Fruit fly (Drosophila melanogaster) whole organism, embryonic: ENCODE results near the gene ova.

Experiments used
- Bdp1 ChIP-seq: fragments of 200-800 bp; sonication (Bioruptor generic); optimal IDR thresholded peaks from 3 replicates; lab custom pipeline; 2016; ENCODE audit warnings: missing biosample characterization, missing genetic modification characterization
- Blimp-1 ChIP-seq: fragments of 200-800 bp; sonication (Bioruptor generic); optimal IDR thresholded peaks from 3 replicates; lab custom pipeline; 2018; ENCODE audit warnings: missing biosample characterization, missing genetic modification characterization, mild to moderate bottlenecking, moderate library complexity, missing genetic modification reagents
- CG10565 ChIP-seq: fragments of 200-800 bp; sonication (Bioruptor generic); optimal IDR thresholded peaks from 3 replicates; lab custom pipeline; 2016; ENCODE audit warnings: missing biosample characterization, mild to moderate bottlenecking, missing genetic modification characterization
- CG10979 ChIP-seq: fragments of 200-800 bp; sonication (Bioruptor generic); optimal IDR thresholded peaks from 2 replicates; lab custom pipeline; 2018; ENCODE audit warnings: missing biosample characterization, mild to moderate bottlenecking, missing genetic modification characterization, moderate library complexity
- CG11398 ChIP-seq: fragments of 200-800 bp; sonication (Bioruptor generic); optimal IDR thresholded peaks from 2 replicates; lab custom pipeline; 2016; ENCODE audit warnings: missing biosample characterization, missing genetic modification characterization
- CG13296 ChIP-seq: fragments of 200-800 bp; sonication (Bioruptor generic); optimal IDR thresholded peaks from 3 replicates; lab custom pipeline; 2018; ENCODE audit warnings: missing biosample characterization, mild to moderate bottlenecking, missing genetic modification characterization
- CG14667 ChIP-seq: fragments of 200-800 bp; sonication (Bioruptor generic); IDR thresholded peaks from 2 replicates; pipeline ENCODE4 v1.3.6; 2022; ENCODE audit warnings: missing biosample characterization, missing genetic modification characterization
- CG1647 ChIP-seq: fragments of 200-800 bp; sonication (Bioruptor generic); optimal IDR thresholded peaks from 3 replicates; lab custom pipeline; 2016; ENCODE audit warnings: missing biosample characterization, missing genetic modification characterization
- CG16863 ChIP-seq: fragments of 200-800 bp; sonication (Bioruptor generic); optimal IDR thresholded peaks from 3 replicates; lab custom pipeline; 2016; ENCODE audit warnings: missing biosample characterization, missing genetic modification characterization
- CG30020 ChIP-seq: fragments of 200-800 bp; optimal IDR thresholded peaks from 2 replicates; lab custom pipeline; 2019; ENCODE audit warnings: missing biosample characterization, mild to moderate bottlenecking, missing genetic modification characterization, moderate library complexity
- CG31365 ChIP-seq: fragments of 200-800 bp; sonication (Bioruptor generic); optimal IDR thresholded peaks from 2 replicates; lab custom pipeline; 2018; ENCODE audit warnings: missing biosample characterization, mild to moderate bottlenecking, missing genetic modification characterization
- CG3281 ChIP-seq: fragments of 200-800 bp; sonication (Bioruptor generic); optimal IDR thresholded peaks from 3 replicates; lab custom pipeline; 2017; ENCODE audit warnings: missing biosample characterization, mild to moderate bottlenecking, missing genetic modification characterization
- CG6175 ChIP-seq: fragments of 200-800 bp; sonication (Bioruptor generic); IDR thresholded peaks from 3 replicates; pipeline ENCODE4 v1.3.6; 2022; ENCODE audit warnings: missing biosample characterization, missing genetic modification characterization
- CG6689 ChIP-seq: fragments of 200-800 bp; sonication (Bioruptor generic); IDR thresholded peaks from 2 replicates; pipeline ENCODE4 v1.3.6; 2022; ENCODE audit warnings: missing biosample characterization, missing genetic modification characterization
- CG7987 ChIP-seq: fragments of 200-800 bp; sonication (Bioruptor generic); optimal IDR thresholded peaks from 2 replicates; lab custom pipeline; 2018; ENCODE audit warnings: missing biosample characterization, mild to moderate bottlenecking, missing genetic modification characterization, moderate library complexity
- CG8388 ChIP-seq: fragments of 200-800 bp; sonication (Bioruptor generic); optimal IDR thresholded peaks from 2 replicates; lab custom pipeline; 2019; ENCODE audit warnings: missing biosample characterization, mild to moderate bottlenecking, missing genetic modification characterization, moderate library complexity
- D19B ChIP-seq: fragments of 200-800 bp; sonication (Bioruptor generic); optimal IDR thresholded peaks from 2 replicates; lab custom pipeline; 2017; ENCODE audit warnings: missing biosample characterization, mild to moderate bottlenecking, missing genetic modification characterization
- Dip3 ChIP-seq: fragments of 200-800 bp; sonication (Bioruptor generic); optimal IDR thresholded peaks from 3 replicates; lab custom pipeline; 2016; ENCODE audit warnings: missing biosample characterization, missing genetic modification characterization
- HmgZ ChIP-seq: fragments of 200-800 bp; sonication (Bioruptor generic); optimal IDR thresholded peaks from 2 replicates; lab custom pipeline; 2018; ENCODE audit warnings: missing biosample characterization, mild to moderate bottlenecking, missing genetic modification characterization
- Lhr ChIP-seq: fragments of 200-800 bp; sonication (Bioruptor generic); optimal IDR thresholded peaks from 3 replicates; lab custom pipeline; 2017; ENCODE audit warnings: mild to moderate bottlenecking, missing biosample characterization, missing genetic modification reagents, missing genetic modification characterization
- MBD-R2 ChIP-seq: fragments of 200-800 bp; sonication (Bioruptor generic); IDR thresholded peaks from 2 replicates; pipeline ENCODE4 v1.3.6; 2022; ENCODE audit warnings: missing biosample characterization, missing genetic modification characterization
- MTF-1 ChIP-seq: fragments of 200-800 bp; sonication (Bioruptor generic); optimal IDR thresholded peaks from 2 replicates; lab custom pipeline; 2018; ENCODE audit warnings: missing biosample characterization, mild to moderate bottlenecking, missing genetic modification characterization, borderline replicate concordance
- Mrtf ChIP-seq: fragments of 200-800 bp; sonication (Bioruptor generic); IDR thresholded peaks from 3 replicates; pipeline ENCODE4 v1.3.6; 2022; ENCODE audit warnings: missing biosample characterization, missing genetic modification characterization
- Nf-YC ChIP-seq: fragments of 200-800 bp; optimal IDR thresholded peaks from 3 replicates; lab custom pipeline; 2019; ENCODE audit warnings: missing biosample characterization, mild to moderate bottlenecking, missing genetic modification characterization, moderate library complexity
- Oaz ChIP-seq: fragments of 200-800 bp; sonication (Bioruptor generic); IDR thresholded peaks from 2 replicates; pipeline ENCODE4 v1.3.6; 2022; ENCODE audit warnings: missing biosample characterization, missing genetic modification characterization
- Poxn ChIP-seq: fragments of 200-800 bp; sonication (Bioruptor generic); IDR thresholded peaks from 2 replicates; pipeline ENCODE4 v1.3.6; 2022; ENCODE audit warnings: missing biosample characterization, missing genetic modification characterization
- TFAM ChIP-seq: fragments of 200-800 bp; sonication (Bioruptor generic); optimal IDR thresholded peaks from 2 replicates; lab custom pipeline; 2017; ENCODE audit warnings: missing biosample characterization, missing genetic modification characterization, inconsistent platforms
- ac ChIP-seq: fragments of 200-800 bp; sonication (Bioruptor generic); optimal IDR thresholded peaks from 3 replicates; lab custom pipeline; 2017; ENCODE audit warnings: missing biosample characterization, mild to moderate bottlenecking, missing genetic modification characterization
- amos ChIP-seq: fragments of 200-800 bp; sonication (Bioruptor generic); IDR thresholded peaks from 2 replicates; pipeline ENCODE4 v1.3.6; 2022; ENCODE audit warnings: missing biosample characterization, missing genetic modification characterization; ENCODE audit not compliant: partially characterized antibody
- ato ChIP-seq: fragments of 200-800 bp; sonication (Bioruptor generic); IDR thresholded peaks from 2 replicates; pipeline ENCODE4 v1.3.6; 2022; ENCODE audit warnings: missing biosample characterization, missing genetic modification characterization; ENCODE audit not compliant: partially characterized antibody
- bigmax ChIP-seq: fragments of 200-800 bp; sonication (Bioruptor generic); optimal IDR thresholded peaks from 2 replicates; lab custom pipeline; 2018; ENCODE audit warnings: missing biosample characterization, mild to moderate bottlenecking, missing genetic modification characterization
- chif ChIP-seq, 2 experiments: fragments of 200-800 bp; sonication (Bioruptor generic); optimal IDR thresholded peaks; 3 replicates each; lab custom pipeline; 2016; ENCODE audit warnings: missing biosample characterization in 2 of 2, missing genetic modification characterization in 2 of 2
- dan ChIP-seq: fragments of 200-800 bp; sonication (Bioruptor generic); IDR thresholded peaks from 2 replicates; pipeline ENCODE4 v1.3.6; 2022; ENCODE audit warnings: missing biosample characterization, missing genetic modification characterization
- dati ChIP-seq: fragments of 200-800 bp; sonication (Bioruptor generic); IDR thresholded peaks from 2 replicates; pipeline ENCODE4 v1.3.6; 2022; ENCODE audit warnings: missing biosample characterization, missing genetic modification characterization
- fru ChIP-seq: fragments of >200 bp; optimal IDR thresholded peaks from 2 replicates; lab custom pipeline; 2017
- knrl ChIP-seq: fragments of 200-800 bp; sonication (Bioruptor generic); IDR thresholded peaks from 3 replicates; pipeline ENCODE4 v1.3.6; 2022; ENCODE audit warnings: missing biosample characterization, missing genetic modification characterization; ENCODE audit not compliant: partially characterized antibody
- lola ChIP-seq, 3 experiments: fragments of >200 bp in 2 of 3; fragments of 200-800 bp in 1 of 3; sonication (Bioruptor generic) in 1 of 3; optimal IDR thresholded peaks; 2 replicates each; lab custom pipeline; 2017 to 2019; ENCODE audit warnings: missing biosample characterization in 3 of 3, missing genetic modification characterization in 3 of 3, mild to moderate bottlenecking in 1 of 3, moderate library complexity in 1 of 3
- nerfin-1 ChIP-seq: fragments of 200-800 bp; sonication (Bioruptor generic); optimal IDR thresholded peaks from 3 replicates; lab custom pipeline; 2019; ENCODE audit warnings: missing biosample characterization, mild to moderate bottlenecking, missing genetic modification characterization, moderate library complexity
- prd ChIP-seq, 3 experiments: fragments of >200 bp in 2 of 3; fragments of 200-800 bp in 1 of 3; sonication (Bioruptor generic) in 1 of 3; optimal IDR thresholded peaks in 2 of 3; IDR thresholded peaks in 1 of 3; 2 replicates in 2 of 3; 3 replicates in 1 of 3; pipeline versions ENCODE4 v1.3.6 to Lab custom; 2017 to 2022; ENCODE audit warnings: missing biosample characterization in 1 of 3, missing genetic modification characterization in 1 of 3
- repo ChIP-seq: fragments of 200-800 bp; sonication (Bioruptor generic); optimal IDR thresholded peaks from 2 replicates; lab custom pipeline; 2016; ENCODE audit warnings: missing biosample characterization, missing genetic modification characterization
- scrt ChIP-seq: fragments of 200-800 bp; sonication (Bioruptor generic); optimal IDR thresholded peaks from 2 replicates; lab custom pipeline; 2018; ENCODE audit warnings: missing biosample characterization, mild to moderate bottlenecking, missing genetic modification characterization, moderate library complexity
- seq ChIP-seq: fragments of 200-800 bp; sonication (Bioruptor generic); IDR thresholded peaks from 2 replicates; pipeline ENCODE4 v1.3.6; 2022; ENCODE audit warnings: missing biosample characterization, missing genetic modification characterization
- sim ChIP-seq: fragments of 200-800 bp; sonication (Bioruptor generic); IDR thresholded peaks from 2 replicates; pipeline ENCODE4 v1.3.6; 2022; ENCODE audit warnings: missing biosample characterization, missing genetic modification characterization
- sisA ChIP-seq: fragments of 200-800 bp; sonication (Bioruptor generic); IDR thresholded peaks from 2 replicates; pipeline ENCODE4 v1.3.6; 2022; ENCODE audit warnings: missing biosample characterization, missing genetic modification characterization
- stwl ChIP-seq: fragments of 200-800 bp; sonication (Bioruptor generic); optimal IDR thresholded peaks from 3 replicates; lab custom pipeline; 2018; ENCODE audit warnings: missing biosample characterization, mild to moderate bottlenecking, missing genetic modification characterization, moderate library complexity
- sug ChIP-seq: fragments of 200-800 bp; optimal IDR thresholded peaks from 2 replicates; lab custom pipeline; 2019; ENCODE audit warnings: missing biosample characterization, mild to moderate bottlenecking, missing genetic modification characterization, moderate library complexity
- tna ChIP-seq: fragments of 200-800 bp; sonication (Bioruptor generic); IDR thresholded peaks from 2 replicates; pipeline ENCODE4 v1.3.6; 2022; ENCODE audit warnings: missing biosample characterization, missing genetic modification characterization; ENCODE audit not compliant: partially characterized antibody
- trh ChIP-seq: fragments of 200-800 bp; sonication (Bioruptor generic); optimal IDR thresholded peaks from 2 replicates; lab custom pipeline; 2016; ENCODE audit warnings: missing biosample characterization, missing genetic modification characterization
- tup ChIP-seq: fragments of 200-800 bp; sonication (Bioruptor generic); optimal IDR thresholded peaks from 2 replicates; lab custom pipeline; 2016; ENCODE audit warnings: missing biosample characterization, mild to moderate bottlenecking, missing genetic modification characterization, moderate library complexity
- vnd ChIP-seq: fragments of 200-800 bp; sonication (Bioruptor generic); IDR thresholded peaks from 3 replicates; pipeline ENCODE4 v1.3.6; 2022; ENCODE audit warnings: missing biosample characterization, missing genetic modification characterization; ENCODE audit not compliant: partially characterized antibody
- wdn ChIP-seq: fragments of 200-800 bp; sonication (Bioruptor generic); IDR thresholded peaks from 2 replicates; pipeline ENCODE4 v1.3.6; 2022; ENCODE audit warnings: missing biosample characterization, missing genetic modification characterization

The ova gene

dm6 chr2L:10278658-10279057, 47.2 kb upstream of the ova start, which contains the start of gene Utx (continued):
- TF ChIP-seq Oaz (GFP tag; lab: Robert Waterston, UW) (no peak), MTF-1 (GFP tag; lab: Kevin White, UChicago) (no peak), Mrtf (GFP tag; lab: Robert Waterston, UW) (no peak), nerfin-1 (no peak), sug (tag; lab: Kevin White, UChicago) (no peak), lola (GFP tag; optimal IDR thresholded peaks at IDR 0.05; lab: Kevin White, UChicago) (no peak), dan (GFP tag; lab: Robert Waterston, UW) (no peak), ac (GFP tag; lab: Kevin White, UChicago) (no peak), Lhr (GFP tag; lab: Kevin White, UChicago) (no peak), wdn (GFP tag; lab: Robert Waterston, UW) (no peak), Nf-YC (tag; lab: Kevin White, UChicago) (no peak), CG3281 (no peak), ato (GFP tag; lab: Robert Waterston, UW) (peak; percentile 62), sisA (no peak), fru (no peak), MBD-R2 (GFP tag; lab: Robert Waterston, UW) (peak; percentile 33; the same call in 1 of the 2 replicates), Blimp-1 (GFP tag; lab: Kevin White, UChicago) (no peak), CG13296 (GFP tag; lab: Kevin White, UChicago) (no peak), D19B (GFP tag; lab: Kevin White, UChicago) (no peak), knrl (GFP tag; lab: Robert Waterston, UW) (peak; percentile 92), trh (no peak), scrt (GFP tag; lab: Kevin White, UChicago) (no peak), vnd (GFP tag; lab: Robert Waterston, UW) (peak; percentile 76), CG6689 (GFP tag; lab: Robert Waterston, UW) (no peak), Poxn (GFP tag; lab: Robert Waterston, UW) (no peak), CG30020 (tag; lab: Kevin White, UChicago) (peak; percentile 96), CG10565 (GFP tag; lab: Kevin White, UChicago) (no peak), TFAM (GFP tag; lab: Kevin White, UChicago) (no peak), CG7987 (no peak), CG10979 (tag; lab: Kevin White, UChicago) (no peak), CG16863 (GFP tag; lab: Kevin White, UChicago) (no peak), CG11398 (GFP tag; lab: Kevin White, UChicago) (no peak), dati (GFP tag; lab: Robert Waterston, UW) (no peak), CG31365 (tag; lab: Kevin White, UChicago) (no peak), CG14667 (no peak), prd (optimal IDR thresholded peaks at IDR 0.05; lab: Kevin White, UChicago) (no peak), prd (GFP tag; IDR thresholded peaks at IDR 0.05; lab: Robert Waterston, UW) (no peak), Bdp1 (GFP tag; lab: Kevin White, UChicago) (no peak), CG1647 (GFP tag; lab: Kevin White, UChicago) (no peak), CG6175 (GFP tag; lab: Robert Waterston, UW) (no peak), Dip3 (GFP tag; lab: Kevin White, UChicago) (no peak), seq (GFP tag; lab: Robert Waterston, UW) (no peak), tup (GFP tag; lab: Kevin White, UChicago) (no peak), HmgZ (tag; lab: Kevin White, UChicago) (peak; percentile 3), bigmax (GFP tag; lab: Kevin White, UChicago) (no peak), CG8388 (GFP tag; lab: Kevin White, UChicago) (no peak), repo (GFP tag; lab: Kevin White, UChicago) (no peak), amos (GFP tag; lab: Robert Waterston, UW) (peak; percentile 91), tna (GFP tag; lab: Robert Waterston, UW) (peak; percentile 69), sim (no peak), stwl (tag; lab: Kevin White, UChicago) (no peak), chif (GFP tag; optimal IDR thresholded peaks at IDR 0.05; lab: Kevin White, UChicago) (no peak)
